Fruit fly (Drosophila melanogaster) whole organism, embryonic: Measurements from ENCODE around the gene Lasp.

ENCODE experiments used
- Bteb2 ChIP-seq: fragments of 200-800 bp; sonication (Bioruptor generic); optimal IDR thresholded peaks from 2 replicates; lab custom pipeline; 2016; ENCODE audit warnings: missing biosample characterization, missing genetic modification characterization
- CG10274 ChIP-seq: fragments of 200-800 bp; sonication (Bioruptor generic); optimal IDR thresholded peaks from 3 replicates; lab custom pipeline; 2017; ENCODE audit warnings: missing biosample characterization, mild to moderate bottlenecking, missing genetic modification characterization
- CG12071 ChIP-seq: fragments of 200-800 bp; sonication (Bioruptor generic); optimal IDR thresholded peaks from 3 replicates; lab custom pipeline; 2018; ENCODE audit warnings: missing biosample characterization, mild to moderate bottlenecking, missing genetic modification characterization
- CG12659 ChIP-seq: fragments of 200-800 bp; sonication (Bioruptor generic); optimal IDR thresholded peaks from 3 replicates; lab custom pipeline; 2017; ENCODE audit warnings: mild to moderate bottlenecking, missing biosample characterization, missing genetic modification reagents, missing genetic modification characterization
- CG14441 ChIP-seq: fragments of 200-800 bp; sonication (Bioruptor generic); IDR thresholded peaks from 2 replicates; pipeline ENCODE4 v1.3.6; 2022; ENCODE audit warnings: missing biosample characterization, missing genetic modification characterization
- CG15696 ChIP-seq: fragments of 200-800 bp; sonication (Bioruptor generic); optimal IDR thresholded peaks from 2 replicates; lab custom pipeline; 2019; ENCODE audit warnings: missing biosample characterization, mild to moderate bottlenecking, missing genetic modification characterization, moderate library complexity
- CG1603 ChIP-seq: fragments of 200-800 bp; sonication (Bioruptor generic); optimal IDR thresholded peaks from 2 replicates; lab custom pipeline; 2019; ENCODE audit warnings: missing biosample characterization, mild to moderate bottlenecking, missing genetic modification characterization, moderate library complexity
- CG17361 ChIP-seq: fragments of 200-800 bp; sonication (Bioruptor generic); IDR thresholded peaks from 3 replicates; pipeline ENCODE4 v1.3.6; 2022; ENCODE audit warnings: missing biosample characterization, missing genetic modification characterization
- CG1832 ChIP-seq: fragments of 200-800 bp; sonication (Bioruptor generic); optimal IDR thresholded peaks from 2 replicates; lab custom pipeline; 2017; ENCODE audit warnings: missing biosample characterization, mild to moderate bottlenecking, missing genetic modification characterization, inconsistent platforms
- CG34376 ChIP-seq: fragments of 200-800 bp; sonication (Bioruptor generic); optimal IDR thresholded peaks from 2 replicates; lab custom pipeline; 2018; ENCODE audit warnings: missing biosample characterization, mild to moderate bottlenecking, missing genetic modification characterization
- CG4617 ChIP-seq: fragments of 200-800 bp; sonication (Bioruptor generic); optimal IDR thresholded peaks from 3 replicates; lab custom pipeline; 2016; ENCODE audit warnings: missing biosample characterization, missing genetic modification characterization, borderline replicate concordance
- CG7271 ChIP-seq: fragments of 200-800 bp; sonication (Bioruptor generic); optimal IDR thresholded peaks from 2 replicates; lab custom pipeline; 2018; ENCODE audit warnings: missing biosample characterization, mild to moderate bottlenecking, missing genetic modification characterization, moderate library complexity
- CG7963 ChIP-seq: fragments of 200-800 bp; sonication (Bioruptor generic); IDR thresholded peaks from 3 replicates; pipeline ENCODE4 v1.3.6; 2022; ENCODE audit warnings: missing biosample characterization, missing genetic modification characterization; ENCODE audit not compliant: partially characterized antibody
- CG9437 ChIP-seq: fragments of 200-800 bp; sonication (Bioruptor generic); optimal IDR thresholded peaks from 2 replicates; lab custom pipeline; 2018; ENCODE audit warnings: missing biosample characterization, mild to moderate bottlenecking, missing genetic modification characterization
- CG9797 ChIP-seq: fragments of 200-800 bp; sonication (Bioruptor generic); optimal IDR thresholded peaks from 3 replicates; lab custom pipeline; 2018; ENCODE audit warnings: missing biosample characterization, mild to moderate bottlenecking, missing genetic modification characterization
- Doc3 ChIP-seq: fragments of 200-800 bp; sonication (Bioruptor generic); IDR thresholded peaks from 3 replicates; pipeline ENCODE4 v1.3.6; 2022; ENCODE audit warnings: missing biosample characterization, missing genetic modification characterization; ENCODE audit not compliant: partially characterized antibody
- Elba2 ChIP-seq: fragments of 200-800 bp; sonication (Bioruptor generic); optimal IDR thresholded peaks from 3 replicates; lab custom pipeline; 2016; ENCODE audit warnings: missing biosample characterization, missing genetic modification characterization
- Ets65A ChIP-seq: fragments of 200-800 bp; sonication (Bioruptor generic); peaks from one replicate; lab custom pipeline; 2016; ENCODE audit warnings: missing biosample characterization, missing genetic modification characterization
- HLH4C ChIP-seq: fragments of 200-800 bp; sonication (Bioruptor generic); IDR thresholded peaks from 3 replicates; pipeline ENCODE4 v1.3.6; 2022; ENCODE audit warnings: missing biosample characterization, missing genetic modification characterization; ENCODE audit not compliant: partially characterized antibody
- Hey ChIP-seq: fragments of 200-800 bp; sonication (Bioruptor generic); optimal IDR thresholded peaks from 3 replicates; lab custom pipeline; 2018; ENCODE audit warnings: missing biosample characterization, mild to moderate bottlenecking, missing genetic modification characterization
- Hmr ChIP-seq: fragments of 200-800 bp; sonication (Bioruptor generic); optimal IDR thresholded peaks from 3 replicates; lab custom pipeline; 2017; ENCODE audit warnings: mild to moderate bottlenecking, missing biosample characterization, missing genetic modification reagents, missing genetic modification characterization
- Hr78 ChIP-seq, 2 experiments: fragments of 200-800 bp in 1 of 2; fragments of >200 bp in 1 of 2; sonication (Bioruptor generic) in 1 of 2; optimal IDR thresholded peaks; 2 replicates each; lab custom pipeline; 2017 to 2019; ENCODE audit warnings: missing biosample characterization in 2 of 2, missing genetic modification characterization in 2 of 2, mild to moderate bottlenecking in 1 of 2, moderate library complexity in 1 of 2
- Mad ChIP-seq: fragments of 200-800 bp; sonication (Bioruptor generic); optimal IDR thresholded peaks from 2 replicates; lab custom pipeline; 2016; ENCODE audit warnings: missing biosample characterization, missing genetic modification characterization
- NK7.1 ChIP-seq: fragments of 200-800 bp; sonication (Bioruptor generic); optimal IDR thresholded peaks from 3 replicates; lab custom pipeline; 2016; ENCODE audit warnings: missing biosample characterization, missing genetic modification characterization
- abd-A ChIP-seq: fragments of 200-800 bp; sonication (Bioruptor generic); optimal IDR thresholded peaks from 3 replicates; lab custom pipeline; 2019; ENCODE audit warnings: missing biosample characterization, mild to moderate bottlenecking, missing genetic modification characterization, moderate library complexity
- aop ChIP-seq: fragments of 200-800 bp; sonication (Bioruptor generic); IDR thresholded peaks from 2 replicates; pipeline ENCODE4 v1.3.6; 2022; ENCODE audit warnings: missing biosample characterization, missing genetic modification characterization
- bab2 ChIP-seq: fragments of 200-800 bp; sonication (Bioruptor generic); optimal IDR thresholded peaks from 2 replicates; lab custom pipeline; 2016; ENCODE audit warnings: missing biosample characterization, missing genetic modification characterization
- chif ChIP-seq, 2 experiments: fragments of 200-800 bp; sonication (Bioruptor generic); optimal IDR thresholded peaks; 3 replicates each; lab custom pipeline; 2016; ENCODE audit warnings: missing biosample characterization in 2 of 2, missing genetic modification characterization in 2 of 2
- chn ChIP-seq: fragments of 200-800 bp; sonication (Bioruptor generic); optimal IDR thresholded peaks from 2 replicates; lab custom pipeline; 2016; ENCODE audit warnings: missing biosample characterization, missing genetic modification characterization
- hb ChIP-seq: fragments of 200-800 bp; sonication (Bioruptor generic); IDR thresholded peaks from 3 replicates; pipeline ENCODE4 v1.3.6; 2022; ENCODE audit warnings: missing biosample characterization, missing genetic modification characterization; ENCODE audit not compliant: partially characterized antibody
- hbn ChIP-seq: fragments of 200-800 bp; sonication (Bioruptor generic); IDR thresholded peaks from 2 replicates; pipeline ENCODE4 v1.3.6; 2022; ENCODE audit warnings: missing biosample characterization, missing genetic modification characterization; ENCODE audit not compliant: partially characterized antibody
- jumu ChIP-seq: fragments of 200-800 bp; sonication (Bioruptor generic); optimal IDR thresholded peaks from 3 replicates; lab custom pipeline; 2016; ENCODE audit warnings: missing biosample characterization, missing genetic modification characterization
- ken ChIP-seq: fragments of 200-800 bp; sonication (Bioruptor generic); IDR thresholded peaks from 3 replicates; pipeline ENCODE4 v1.3.6; 2022; ENCODE audit warnings: missing biosample characterization, missing genetic modification characterization
- knrl ChIP-seq: fragments of 200-800 bp; sonication (Bioruptor generic); IDR thresholded peaks from 3 replicates; pipeline ENCODE4 v1.3.6; 2022; ENCODE audit warnings: missing biosample characterization, missing genetic modification characterization; ENCODE audit not compliant: partially characterized antibody
- nmo ChIP-seq: fragments of 200-800 bp; sonication (Bioruptor generic); optimal IDR thresholded peaks from 2 replicates; lab custom pipeline; 2018; ENCODE audit warnings: missing biosample characterization, mild to moderate bottlenecking, missing genetic modification characterization, moderate library complexity
- pzg ChIP-seq: fragments of 200-800 bp; sonication (Bioruptor generic); optimal IDR thresholded peaks from 3 replicates; lab custom pipeline; 2018; ENCODE audit warnings: missing biosample characterization, mild to moderate bottlenecking, missing genetic modification characterization, moderate library complexity
- rib ChIP-seq: fragments of 200-800 bp; sonication (Bioruptor generic); IDR thresholded peaks from 2 replicates; pipeline ENCODE4 v1.3.6; 2022; ENCODE audit warnings: missing biosample characterization, missing genetic modification characterization
- ro ChIP-seq: fragments of 200-800 bp; sonication (Bioruptor generic); IDR thresholded peaks from 2 replicates; pipeline ENCODE4 v1.3.6; 2022; ENCODE audit warnings: missing biosample characterization, missing genetic modification characterization
- row ChIP-seq: fragments of 200-800 bp; sonication (Bioruptor generic); IDR thresholded peaks from 3 replicates; pipeline ENCODE4 v1.3.6; 2022; ENCODE audit warnings: missing biosample characterization, missing genetic modification characterization
- sd ChIP-seq: fragments of 200-800 bp; sonication (Bioruptor generic); optimal IDR thresholded peaks from 3 replicates; lab custom pipeline; 2018; ENCODE audit warnings: missing biosample characterization, mild to moderate bottlenecking, missing genetic modification characterization, moderate library complexity
- sim ChIP-seq: fragments of 200-800 bp; sonication (Bioruptor generic); IDR thresholded peaks from 2 replicates; pipeline ENCODE4 v1.3.6; 2022; ENCODE audit warnings: missing biosample characterization, missing genetic modification characterization
- sna ChIP-seq: fragments of 200-800 bp; sonication (Bioruptor generic); IDR thresholded peaks from 2 replicates; pipeline ENCODE4 v1.3.6; 2022; ENCODE audit warnings: missing biosample characterization, missing genetic modification characterization; ENCODE audit not compliant: partially characterized antibody
- sug ChIP-seq: fragments of 200-800 bp; optimal IDR thresholded peaks from 2 replicates; lab custom pipeline; 2019; ENCODE audit warnings: missing biosample characterization, mild to moderate bottlenecking, missing genetic modification characterization, moderate library complexity
- ttk ChIP-seq: fragments of 200-800 bp; sonication (Bioruptor generic); IDR thresholded peaks from 2 replicates; pipeline ENCODE4 v2.1.2; 2022; ENCODE audit warnings: missing biosample characterization, missing genetic modification characterization
- tup ChIP-seq: fragments of 200-800 bp; sonication (Bioruptor generic); optimal IDR thresholded peaks from 2 replicates; lab custom pipeline; 2016; ENCODE audit warnings: missing biosample characterization, mild to moderate bottlenecking, missing genetic modification characterization, moderate library complexity
- usp ChIP-seq: fragments of >200 bp; optimal IDR thresholded peaks from 2 replicates; lab custom pipeline; 2017; ENCODE audit warnings: missing biosample characterization, missing genetic modification characterization
- vfl ChIP-seq: fragments of 200-800 bp; sonication (Bioruptor generic); optimal IDR thresholded peaks from 2 replicates; lab custom pipeline; 2016; ENCODE audit warnings: missing biosample characterization, missing genetic modification characterization
- vnd ChIP-seq: fragments of 200-800 bp; sonication (Bioruptor generic); IDR thresholded peaks from 3 replicates; pipeline ENCODE4 v1.3.6; 2022; ENCODE audit warnings: missing biosample characterization, missing genetic modification characterization; ENCODE audit not compliant: partially characterized antibody
- z ChIP-seq: fragments of 200-800 bp; sonication (Bioruptor generic); IDR thresholded peaks from 3 replicates; pipeline ENCODE4 v1.3.6; 2022; ENCODE audit warnings: missing biosample characterization, missing genetic modification characterization

Lasp gene

dm6 chr3L:16667663-16668465, 43.6 kb downstream of the Lasp start, which contains the start of gene Galphaf (continued):
- TF ChIP-seq chn (GFP tag; lab: Kevin White, UChicago) = no peak
- no peak for TF ChIP-seq CG1603 (tag; lab: Kevin White, UChicago)
- TF ChIP-seq abd-A = no peak
- no peak for TF ChIP-seq CG4617 (GFP tag; lab: Kevin White, UChicago)
- TF ChIP-seq pzg (GFP tag; lab: Kevin White, UChicago) = no peak
- TF ChIP-seq z = no peak
- no peak for TF ChIP-seq chif (GFP tag; optimal IDR thresholded peaks at IDR 0.05; lab: Kevin White, UChicago)
- TF ChIP-seq sna = no peak
- peak; percentile 66 for TF ChIP-seq CG34376 (GFP tag; lab: Kevin White, UChicago)
- no peak for TF ChIP-seq jumu (GFP tag; lab: Kevin White, UChicago)
- no peak for TF ChIP-seq CG7963 (GFP tag; lab: Robert Waterston, UW)
- no peak for TF ChIP-seq rib (GFP tag; lab: Robert Waterston, UW)
- TF ChIP-seq row (GFP tag; lab: Robert Waterston, UW) = 0 out of 3 replicates have a peak, but pooled peaks have one; percentile 15
- TF ChIP-seq CG10274 (GFP tag; lab: Kevin White, UChicago) = no peak
- TF ChIP-seq bab2 = no peak
- TF ChIP-seq CG14441 (GFP tag; lab: Robert Waterston, UW) = no peak
- no peak for TF ChIP-seq tup (GFP tag; lab: Kevin White, UChicago)
- no peak for TF ChIP-seq Hr78 (GFP tag; optimal IDR thresholded peaks at IDR 0.05; lab: Kevin White, UChicago)
- no peak for TF ChIP-seq NK7.1 (GFP tag; lab: Kevin White, UChicago)
- TF ChIP-seq CG12659 = peak; percentile 11
- TF ChIP-seq sug (tag; lab: Kevin White, UChicago) = peak; percentile 54
- TF ChIP-seq nmo (GFP tag; lab: Kevin White, UChicago) = no peak
- no peak for TF ChIP-seq hb (GFP tag; lab: Robert Waterston, UW)
- TF ChIP-seq usp (GFP tag; lab: Kevin White, UChicago) = no peak
- TF ChIP-seq Doc3 (GFP tag; lab: Robert Waterston, UW) = no peak
- no peak for TF ChIP-seq vfl (GFP tag; lab: Kevin White, UChicago)
- no peak for TF ChIP-seq ttk (GFP tag; lab: Robert Waterston, UW)
- no peak for TF ChIP-seq HLH4C (GFP tag; lab: Robert Waterston, UW)
- no peak for TF ChIP-seq Elba2 (GFP tag; lab: Kevin White, UChicago)
- no peak for TF ChIP-seq Mad (GFP tag; lab: Kevin White, UChicago)
- TF ChIP-seq CG17361 (GFP tag; lab: Robert Waterston, UW) = no peak
- TF ChIP-seq Bteb2 = no peak
- no peak for TF ChIP-seq knrl
- TF ChIP-seq sim (GFP tag; lab: Robert Waterston, UW) = no peak
- no peak for TF ChIP-seq CG15696 (tag; lab: Kevin White, UChicago)
- TF ChIP-seq Hmr = peak; percentile 3
- no peak for TF ChIP-seq ro (GFP tag; lab: Robert Waterston, UW)
- peak; percentile 95 for TF ChIP-seq sd
- no peak for TF ChIP-seq CG12071
- TF ChIP-seq CG1832 (GFP tag; lab: Kevin White, UChicago) = no peak
- peak; percentile 92 for TF ChIP-seq Hey (tag; lab: Kevin White, UChicago)
- no peak for TF ChIP-seq ken (GFP tag; lab: Robert Waterston, UW)
- no peak for TF ChIP-seq CG7271 (tag; lab: Kevin White, UChicago)
- TF ChIP-seq vnd (GFP tag; lab: Robert Waterston, UW) = no peak
- TF ChIP-seq CG9797 (GFP tag; lab: Kevin White, UChicago) = no peak
- TF ChIP-seq CG9437 (GFP tag; lab: Kevin White, UChicago) = no peak
- no peak for TF ChIP-seq aop (GFP tag; lab: Robert Waterston, UW)
- no peak for TF ChIP-seq Ets65A (GFP tag; lab: Kevin White, UChicago)
- TF ChIP-seq hbn (GFP tag; lab: Robert Waterston, UW) = no peak
